Worm (Caenorhabditis elegans) whole organism, L4 larva: ENCODE measurements around the gene pqn-90.

Experiments used
- F10B5.3 ChIP-seq: sonication (generic microtip); optimal IDR thresholded peaks from 2 replicates; lab custom pipeline; 2016; ENCODE audit warnings: mild to moderate bottlenecking, missing genetic modification characterization, missing compliant biosample characterization
- F37D6.2 ChIP-seq: sonication (generic microtip); optimal IDR thresholded peaks from 2 replicates; lab custom pipeline; 2016; ENCODE audit warnings: mild to moderate bottlenecking, missing genetic modification characterization, missing compliant biosample characterization
- F44E2.7 ChIP-seq: fragments of 200-800 bp; sonication (Bioruptor generic); IDR thresholded peaks from 2 replicates; pipeline ENCODE4 v2.1.2; 2022; ENCODE audit warnings: missing genetic modification characterization, missing compliant biosample characterization
- R02D3.7 ChIP-seq: fragments of 150-350 bp; sonication (generic microtip); optimal IDR thresholded peaks from 3 replicates; lab custom pipeline; 2014; ENCODE audit warnings: missing biosample characterization, missing genetic modification characterization
- Y105C5A.15 ChIP-seq: fragments of 200-800 bp; sonication (Bioruptor generic); IDR thresholded peaks from 2 replicates; pipeline ENCODE4 v1.3.6; 2022; ENCODE audit warnings: missing genetic modification characterization, missing compliant biosample characterization
- Y48G9A.11 ChIP-seq: fragments of 200-800 bp; sonication (Bioruptor generic); IDR thresholded peaks from 2 replicates; pipeline ENCODE4 v1.3.6; 2022; ENCODE audit warnings: missing genetic modification reagents, missing genetic modification characterization, missing compliant biosample characterization
- Y5F2A.4 ChIP-seq: fragments of 200-800 bp; sonication (Bioruptor generic); optimal IDR thresholded peaks from 2 replicates; lab custom pipeline; 2018; ENCODE audit warnings: mild to moderate bottlenecking, missing genetic modification characterization, missing compliant biosample characterization
- aha-1 ChIP-seq: fragments of 150-350 bp; peaks from one replicate; lab custom pipeline; 2014; ENCODE audit warnings: missing biosample characterization, missing genetic modification characterization
- ama-1 ChIP-seq: fragments of 150-350 bp; optimal IDR thresholded peaks from 2 replicates; lab custom pipeline; 2014; ENCODE audit warnings: inconsistent platforms, mixed read lengths
- attf-4 ChIP-seq: sonication (generic microtip); optimal IDR thresholded peaks from 3 replicates; lab custom pipeline; 2017; ENCODE audit warnings: missing biosample characterization, missing genetic modification characterization
- ceh-32 ChIP-seq: sonication (generic microtip); optimal IDR thresholded peaks from 2 replicates; lab custom pipeline; 2016; ENCODE audit warnings: mild to moderate bottlenecking, missing genetic modification characterization, missing compliant biosample characterization; ENCODE audit not compliant: poor library complexity
- ceh-44 ChIP-seq: fragments of 200-800 bp; sonication (Bioruptor generic); IDR thresholded peaks from 2 replicates; pipeline ENCODE4 v1.3.6; 2022; ENCODE audit warnings: missing genetic modification reagents, missing genetic modification characterization, missing compliant biosample characterization
- ces-1 ChIP-seq: fragments of 150-350 bp; sonication (generic microtip); optimal IDR thresholded peaks from 4 replicates; lab custom pipeline; 2014; ENCODE audit warnings: missing biosample characterization, missing genetic modification reagents, missing genetic modification characterization
- ctbp-1 ChIP-seq: fragments of 200-800 bp; sonication (Bioruptor generic); IDR thresholded peaks from 2 replicates; pipeline ENCODE4 v1.3.6; 2022; ENCODE audit warnings: missing genetic modification reagents, missing genetic modification characterization, missing compliant biosample characterization
- daf-16 ChIP-seq, 3 experiments: sonication (generic microtip); optimal IDR thresholded peaks; 2 replicates each; lab custom pipeline; 2016 to 2017; ENCODE audit warnings: missing genetic modification characterization in 3 of 3, missing genetic modification reagents in 3 of 3, mild to moderate bottlenecking in 2 of 3, missing compliant biosample characterization in 2 of 3, missing biosample characterization in 1 of 3, moderate library complexity in 1 of 3
- dmd-6 ChIP-seq: fragments of 200-800 bp; sonication (Bioruptor generic); IDR thresholded peaks from 2 replicates; pipeline ENCODE4 v1.3.6; 2022; ENCODE audit warnings: missing genetic modification reagents, missing genetic modification characterization, missing compliant biosample characterization
- egl-43 ChIP-seq: fragments of 200-800 bp; sonication (Bioruptor generic); IDR thresholded peaks from 2 replicates; pipeline ENCODE4 v1.3.6; 2022; ENCODE audit warnings: missing genetic modification reagents, missing genetic modification characterization, missing compliant biosample characterization
- fkh-10 ChIP-seq: fragments of 150-350 bp; optimal IDR thresholded peaks from 2 replicates; lab custom pipeline; 2014; ENCODE audit warnings: missing biosample characterization, missing genetic modification reagents, missing genetic modification characterization
- gei-8 ChIP-seq: fragments of 200-800 bp; sonication (Bioruptor generic); optimal IDR thresholded peaks from 2 replicates; lab custom pipeline; 2018; ENCODE audit warnings: mild to moderate bottlenecking, missing genetic modification characterization, missing compliant biosample characterization
- jun-1 ChIP-seq: fragments of 150-350 bp; optimal IDR thresholded peaks from 2 replicates; lab custom pipeline; 2014; ENCODE audit warnings: missing biosample characterization, missing genetic modification reagents, missing genetic modification characterization
- lin-1 ChIP-seq: fragments of 200-800 bp; sonication (Bioruptor generic); IDR thresholded peaks from 2 replicates; pipeline ENCODE4 v1.3.6; 2022; ENCODE audit warnings: missing genetic modification reagents, missing genetic modification characterization, missing compliant biosample characterization
- lin-38 ChIP-seq: fragments of 200-800 bp; sonication (Bioruptor generic); IDR thresholded peaks from 2 replicates; pipeline ENCODE4 v1.3.6; 2022; ENCODE audit warnings: missing genetic modification reagents, missing genetic modification characterization, missing compliant biosample characterization
- lir-3 ChIP-seq: sonication (generic microtip); optimal IDR thresholded peaks from 2 replicates; lab custom pipeline; 2016; ENCODE audit warnings: mild to moderate bottlenecking, missing genetic modification characterization, missing compliant biosample characterization
- madf-5 ChIP-seq, 2 experiments: fragments of 200-800 bp; sonication (Bioruptor generic); IDR thresholded peaks; 2 replicates each; pipeline ENCODE4 v1.3.6; 2022; ENCODE audit warnings: missing compliant biosample characterization in 2 of 2, missing genetic modification characterization in 2 of 2
- mxl-2 ChIP-seq: fragments of 200-800 bp; sonication (Bioruptor generic); conservative IDR thresholded peaks from 2 replicates; pipeline ENCODE4 v1.3.6; 2022; ENCODE audit warnings: missing genetic modification reagents, missing genetic modification characterization, missing compliant biosample characterization
- mxl-3 ChIP-seq: fragments of 200-800 bp; sonication (Bioruptor generic); optimal IDR thresholded peaks from 2 replicates; lab custom pipeline; 2018; ENCODE audit warnings: mild to moderate bottlenecking, missing genetic modification characterization, missing compliant biosample characterization
- nhr-102 ChIP-seq: sonication (generic microtip); optimal IDR thresholded peaks from 2 replicates; lab custom pipeline; 2016; ENCODE audit warnings: mild to moderate bottlenecking, missing genetic modification characterization, moderate library complexity, missing compliant biosample characterization
- nhr-25 ChIP-seq: sonication (generic microtip); optimal IDR thresholded peaks from 2 replicates; lab custom pipeline; 2017; ENCODE audit warnings: missing genetic modification characterization, mild to moderate bottlenecking, missing compliant biosample characterization, antibody characterized with exemption, moderate library complexity, borderline replicate concordance; ENCODE audit not compliant: insufficient read depth
- nhr-28 ChIP-seq: fragments of 150-350 bp; optimal IDR thresholded peaks from 2 replicates; lab custom pipeline; 2014; ENCODE audit warnings: missing biosample characterization, missing genetic modification characterization
- nhr-41 ChIP-seq: fragments of 200-800 bp; sonication (Bioruptor generic); IDR thresholded peaks from 2 replicates; pipeline ENCODE4 v1.3.6; 2022; ENCODE audit warnings: missing genetic modification reagents, missing genetic modification characterization, missing compliant biosample characterization
- nhr-48 ChIP-seq: sonication (generic microtip); optimal IDR thresholded peaks from 2 replicates; lab custom pipeline; 2016; ENCODE audit warnings: mild to moderate bottlenecking, missing genetic modification characterization, missing compliant biosample characterization
- nhr-77 ChIP-seq: fragments of 150-350 bp; optimal IDR thresholded peaks from 2 replicates; lab custom pipeline; 2014; ENCODE audit warnings: missing biosample characterization, missing genetic modification characterization
- pqm-1 ChIP-seq: sonication (generic microtip); optimal IDR thresholded peaks from 2 replicates; lab custom pipeline; 2017; ENCODE audit warnings: missing biosample characterization, missing genetic modification characterization
- set-16 ChIP-seq: fragments of 200-800 bp; sonication (Bioruptor generic); IDR thresholded peaks from 2 replicates; pipeline ENCODE4 v1.3.6; 2022; ENCODE audit warnings: missing genetic modification reagents, missing genetic modification characterization, missing compliant biosample characterization
- skn-1 ChIP-seq: fragments of 150-350 bp; optimal IDR thresholded peaks from 2 replicates; lab custom pipeline; 2014; ENCODE audit warnings: missing biosample characterization, missing genetic modification characterization
- snpc-1.2 ChIP-seq: fragments of 200-800 bp; sonication (Bioruptor generic); IDR thresholded peaks from 2 replicates; pipeline ENCODE4 v1.3.6; 2022; ENCODE audit warnings: missing genetic modification reagents, missing genetic modification characterization, missing compliant biosample characterization
- snpc-4 ChIP-seq: fragments of 150-350 bp; optimal IDR thresholded peaks from 2 replicates; lab custom pipeline; 2014; ENCODE audit warnings: missing biosample characterization, missing genetic modification characterization
- tra-1 ChIP-seq: fragments of 200-800 bp; sonication (Bioruptor generic); IDR thresholded peaks from 2 replicates; pipeline ENCODE4 v1.3.6; 2022; ENCODE audit warnings: missing genetic modification reagents, missing genetic modification characterization, missing compliant biosample characterization
- unc-62 ChIP-seq, 3 experiments: fragments of 150-350 bp in 1 of 3; sonication (generic microtip); optimal IDR thresholded peaks in 2 of 3; peaks in 1 of 3; 1 replicate in 1 of 3; 2 replicates in 2 of 3; lab custom pipeline; 2014 to 2017; ENCODE audit warnings: missing biosample characterization in 3 of 3, missing genetic modification characterization in 3 of 3, missing genetic modification reagents in 3 of 3, missing genotype in 1 of 3
- vab-7 ChIP-seq: fragments of 200-800 bp; sonication (Bioruptor generic); IDR thresholded peaks from 2 replicates; pipeline ENCODE4 v1.3.6; 2022; ENCODE audit warnings: missing genetic modification reagents, missing genetic modification characterization, missing compliant biosample characterization
- zfp-3 ChIP-seq: fragments of 200-800 bp; sonication (Bioruptor generic); conservative IDR thresholded peaks from 2 replicates; pipeline ENCODE4 v1.3.6; 2022; ENCODE audit warnings: missing genetic modification reagents, missing genetic modification characterization, missing compliant biosample characterization
- ztf-7 ChIP-seq: fragments of 150-350 bp; optimal IDR thresholded peaks from 2 replicates; lab custom pipeline; 2014; ENCODE audit warnings: missing biosample characterization, missing genetic modification characterization

The pqn-90 gene

DNA sequence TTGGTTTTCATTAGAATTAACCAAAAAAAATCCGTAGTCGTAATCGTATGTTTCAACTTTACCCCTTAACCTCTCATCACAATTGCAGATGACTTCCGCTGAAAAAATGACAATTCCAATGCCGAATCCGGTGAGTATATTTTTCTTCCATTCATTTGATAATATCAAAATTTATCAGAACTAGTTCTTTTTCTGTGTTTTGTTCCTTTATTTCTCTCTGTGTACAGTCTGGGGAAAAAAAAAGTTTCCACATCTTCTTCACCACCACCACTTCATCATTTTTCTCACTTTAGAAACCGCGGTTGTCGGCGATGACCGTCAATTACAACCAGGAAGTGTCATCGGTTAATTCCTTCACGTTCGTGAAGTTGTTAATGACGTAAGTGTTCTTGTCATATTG, 11.1 kb upstream of the pqn-90 start, which contains the start of gene best-21 (continued):
- TF ChIP-seq ama-1 (lab: Kevin White, UChicago) (no peak), attf-4 (tag; lab: Kevin White, UChicago) (no peak), nhr-28 (tag; lab: Kevin White, UChicago) (no peak), F10B5.3 (no peak), egl-43 (GFP tag; lab: Robert Waterston, UW) (no peak)

DNA sequence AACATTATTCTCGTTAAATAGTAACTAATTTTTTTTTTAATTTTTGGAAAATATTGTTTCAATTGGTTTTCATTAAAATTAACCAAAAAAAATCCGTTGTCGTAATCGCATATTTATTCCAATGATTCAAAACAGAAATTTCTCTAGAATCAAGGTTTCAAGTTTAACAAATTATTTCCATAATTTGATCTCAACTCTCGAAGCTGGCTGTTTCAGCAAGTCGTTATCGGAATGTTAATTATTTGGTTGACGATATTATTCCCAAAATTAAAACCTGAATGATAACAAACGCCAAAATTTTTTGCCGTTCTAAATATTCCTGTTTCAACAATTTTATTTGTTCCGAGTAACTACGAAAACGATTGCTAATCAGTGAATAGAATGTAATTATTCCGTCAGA, 9.0 kb upstream of the pqn-90 start:
- TF ChIP-seq set-16 (GFP tag; lab: Robert Waterston, UW) (no peak), lir-3 (tag; lab: Kevin White, UChicago) (no peak), nhr-41 (no peak), unc-62 (GFP tag; optimal IDR thresholded peaks at IDR 0.05 in 1 of 2; lab: Kevin White, UChicago) (peak in 1 of 2 experiments; percentile 72), unc-62 (tag; optimal IDR thresholded peaks at IDR 0.05; lab: Kevin White, UChicago) (no peak), mxl-3 (no peak)

DNA sequence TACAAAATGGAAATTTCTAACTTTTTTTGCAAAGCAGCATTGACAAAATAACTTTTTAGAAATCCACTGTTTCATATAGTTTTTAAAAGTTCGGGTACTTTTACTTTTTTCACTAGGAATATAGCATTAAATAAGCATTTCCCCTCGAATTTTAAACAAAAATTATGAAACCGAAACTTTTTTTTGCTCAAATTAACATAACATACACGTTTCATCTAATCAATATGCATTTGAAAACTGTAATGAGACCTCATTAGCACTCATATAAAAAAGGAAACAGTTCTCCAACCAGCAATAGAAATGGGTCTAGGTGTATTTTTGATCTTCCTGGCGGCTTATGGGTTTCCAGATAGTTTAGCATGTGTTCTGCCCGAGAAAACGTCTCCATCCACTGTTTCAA, 3.0 kb upstream of the pqn-90 start, which contains the start of gene Y73F8A.10:
Gene Y73F8A.10, plus strand, starts transcription at position 301 of the 400 bp plus-strand sequence.
- TF ChIP-seq lin-38 (GFP tag; lab: Robert Waterston, UW) (no peak), fkh-10 (no peak), nhr-102 (tag; lab: Kevin White, UChicago) (no peak), snpc-1.2 (GFP tag; lab: Robert Waterston, UW) (0 out of 2 replicates have a peak, but pooled peaks have one; percentile 53)

DNA sequence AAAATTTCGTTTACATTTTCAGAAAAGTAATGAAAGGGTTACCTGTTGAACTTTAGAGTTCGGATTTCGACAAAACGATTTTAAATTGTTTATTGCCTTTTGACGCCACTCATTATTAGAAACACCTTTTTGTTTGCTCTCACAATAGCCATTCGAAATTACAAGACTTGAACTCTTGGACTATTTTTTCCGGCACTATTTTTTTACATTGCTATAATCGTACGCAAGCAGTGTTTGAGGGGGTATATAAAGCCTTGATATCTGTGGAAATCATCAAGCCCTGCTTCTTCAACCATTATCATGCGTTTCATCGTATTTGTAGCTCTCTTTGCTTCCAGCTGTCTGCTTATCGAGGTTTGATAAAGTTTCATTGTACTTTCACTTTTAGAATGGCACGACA, 545 bp upstream of the pqn-90 start, which contains the start of gene pqn-91:
Gene pqn-91, plus strand, starts transcription at position 301 of the 400 bp plus-strand sequence.
- TF ChIP-seq R02D3.7 (tag; lab: Kevin White, UChicago): no peak
- TF ChIP-seq aha-1 (tag; lab: Kevin White, UChicago): peak; percentile 33
- TF ChIP-seq dmd-6 (GFP tag; lab: Robert Waterston, UW): no peak
- TF ChIP-seq lin-1 (GFP tag; lab: Robert Waterston, UW): no peak
- TF ChIP-seq ces-1 (GFP tag; lab: Kevin White, UChicago): no peak
- TF ChIP-seq ctbp-1: no peak

DNA sequence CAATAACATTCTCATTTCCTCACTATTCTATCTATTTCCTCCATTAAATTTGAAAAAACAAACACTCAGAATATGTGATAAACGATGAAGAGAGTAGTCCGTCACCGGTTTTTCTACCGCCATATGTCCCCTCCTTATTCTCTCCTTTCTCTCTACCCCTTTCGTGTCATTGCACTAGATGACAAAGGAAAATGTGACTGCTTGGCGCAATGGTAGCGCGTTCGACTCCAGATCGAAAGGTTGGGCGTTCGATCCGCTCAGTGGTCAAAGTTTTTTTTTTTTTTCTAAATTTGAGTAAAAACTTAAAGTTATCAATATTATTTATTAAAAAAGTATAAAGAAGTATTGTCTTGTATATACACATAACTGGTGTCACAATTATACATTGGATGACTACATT, 1.6 kb downstream of the pqn-90 start:
- TF ChIP-seq ztf-7 (tag; lab: Kevin White, UChicago): no peak
- TF ChIP-seq nhr-77 (tag; lab: Kevin White, UChicago): no peak
- no peak for TF ChIP-seq mxl-2
- TF ChIP-seq jun-1 (tag; lab: Kevin White, UChicago): no peak
- TF ChIP-seq ceh-44 (GFP tag; lab: Robert Waterston, UW): no peak
- peak; percentile 5 for TF ChIP-seq lir-3 (tag; lab: Kevin White, UChicago)
- peak in 1 of 2 experiments; percentile 49 for TF ChIP-seq daf-16 (GFP tag; optimal IDR thresholded peaks at IDR 0.05; lab: Kevin White, UChicago)
- TF ChIP-seq daf-16 (tag; optimal IDR thresholded peaks at IDR 0.05; lab: Kevin White, UChicago): no peak
- no peak for TF ChIP-seq nhr-48
- peak; percentile 98 for TF ChIP-seq snpc-1.2 (GFP tag; lab: Robert Waterston, UW)
- no peak for TF ChIP-seq Y48G9A.11 (GFP tag; lab: Robert Waterston, UW)
- no peak; the same call in 1 of the 2 replicates for TF ChIP-seq vab-7 (GFP tag; lab: Robert Waterston, UW)
- TF ChIP-seq madf-5 (GFP tag; IDR thresholded peaks at IDR 0.05; lab: Robert Waterston, UW): peak; percentile 32 to 68; a peak in 2 of 4 replicates
- TF ChIP-seq pqm-1 (tag; lab: Kevin White, UChicago): no peak
- no peak for TF ChIP-seq snpc-4 (tag; lab: Kevin White, UChicago)
- TF ChIP-seq F10B5.3: no peak
- no peak for TF ChIP-seq fkh-10
- TF ChIP-seq F37D6.2: no peak
- TF ChIP-seq ctbp-1: no peak
- TF ChIP-seq gei-8 (GFP tag; lab: Kevin White, UChicago): no peak
- no peak for TF ChIP-seq skn-1
- no peak for TF ChIP-seq ceh-32
- no peak for TF ChIP-seq nhr-25 (tag; lab: Kevin White, UChicago)
- no peak; the same call in 1 of the 2 replicates for TF ChIP-seq tra-1
- 0 out of 2 replicates have a peak, but pooled peaks have one; percentile 50 for TF ChIP-seq F44E2.7 (GFP tag; lab: Robert Waterston, UW)
- TF ChIP-seq aha-1 (tag; lab: Kevin White, UChicago): peak; percentile 95
- no peak for TF ChIP-seq Y5F2A.4 (GFP tag; lab: Kevin White, UChicago)
- TF ChIP-seq zfp-3 (GFP tag; lab: Robert Waterston, UW): no peak
- no peak for TF ChIP-seq Y105C5A.15
